Fruit fly (Drosophila melanogaster) whole organism, wandering third instar larva: ENCODE results near the gene Vdup1.

Source experiments
- OdsH ChIP-seq: fragments of 200-800 bp; sonication (Bioruptor generic); optimal IDR thresholded peaks from 2 replicates; lab custom pipeline; 2016; ENCODE audit warnings: missing biosample characterization, mild to moderate bottlenecking, missing genetic modification characterization
- Vsx2 ChIP-seq: fragments of 200-300, 225-300 bp; sonication (Bioruptor generic); optimal IDR thresholded peaks from 2 replicates; lab custom pipeline; 2018; ENCODE audit warnings: missing biosample characterization, missing genetic modification characterization; ENCODE audit not compliant: partially characterized antibody

- no peak for TF ChIP-seq OdsH (GFP tag; lab: Kevin White, UChicago)
- no peak for TF ChIP-seq Vsx2 (GFP tag; lab: Kevin White, UChicago)
Measured at dm6 chr3L:131998-132693, 46.6 kb downstream of the Vdup1 start.
